Worm (Caenorhabditis elegans) whole organism, late embryonic: Measurements from ENCODE around the gene F45E4.5.

Source experiments
- C08G9.2 ChIP-seq: sonication (generic microtip); optimal IDR thresholded peaks from 2 replicates; lab custom pipeline; 2016; ENCODE audit warnings: mild to moderate bottlenecking, missing genetic modification characterization, moderate library complexity, missing compliant biosample characterization
- ama-1 ChIP-seq: fragments of 150-350 bp; optimal IDR thresholded peaks from 2 replicates; lab custom pipeline; 2014
- ceh-19 ChIP-seq: fragments of 200-800 bp; sonication (Bioruptor generic); optimal IDR thresholded peaks from 2 replicates; lab custom pipeline; 2018; ENCODE audit warnings: mild to moderate bottlenecking, missing genetic modification characterization, missing compliant biosample characterization
- ceh-9 ChIP-seq: sonication (generic microtip); optimal IDR thresholded peaks from 2 replicates; lab custom pipeline; 2016; ENCODE audit warnings: mild to moderate bottlenecking, missing genetic modification characterization, inconsistent platforms, missing compliant biosample characterization
- ets-4 ChIP-seq: sonication (generic microtip); optimal IDR thresholded peaks from 2 replicates; lab custom pipeline; 2016; ENCODE audit warnings: missing genetic modification characterization, missing compliant biosample characterization
- nhr-232 ChIP-seq: sonication (generic microtip); optimal IDR thresholded peaks from 2 replicates; lab custom pipeline; 2016; ENCODE audit warnings: missing genetic modification characterization, missing compliant biosample characterization
- pat-9 ChIP-seq: fragments of 200-800 bp; sonication (Bioruptor generic); optimal IDR thresholded peaks from 2 replicates; lab custom pipeline; 2018; ENCODE audit warnings: mild to moderate bottlenecking, missing genetic modification characterization, moderate library complexity, missing compliant biosample characterization
- pha-4 ChIP-seq: fragments of 150-350 bp; optimal IDR thresholded peaks from 2 replicates; lab custom pipeline; 2018; ENCODE audit warnings: missing biosample characterization, missing genetic modification reagents, missing genetic modification characterization
- ref-2 ChIP-seq: sonication (generic microtip); optimal IDR thresholded peaks from 2 replicates; lab custom pipeline; 2016; ENCODE audit warnings: missing genetic modification characterization, missing compliant biosample characterization
- rnt-1 ChIP-seq: sonication (generic microtip); optimal IDR thresholded peaks from 2 replicates; lab custom pipeline; 2016; ENCODE audit warnings: missing genetic modification characterization, missing compliant biosample characterization
- ttx-3 ChIP-seq: sonication (generic microtip); optimal IDR thresholded peaks from 2 replicates; lab custom pipeline; 2016; ENCODE audit warnings: missing genetic modification reagents, missing genetic modification characterization, missing compliant biosample characterization
- unc-55 ChIP-seq: sonication (generic microtip); optimal IDR thresholded peaks from 2 replicates; lab custom pipeline; 2017; ENCODE audit warnings: missing biosample characterization, missing genetic modification reagents, missing genetic modification characterization
- zip-5 ChIP-seq: sonication (generic microtip); optimal IDR thresholded peaks from 2 replicates; lab custom pipeline; 2016; ENCODE audit warnings: missing genetic modification characterization, missing compliant biosample characterization
- ztf-16 ChIP-seq: sonication (generic microtip); optimal IDR thresholded peaks from 2 replicates; lab custom pipeline; 2017; ENCODE audit warnings: missing genetic modification characterization, missing compliant biosample characterization

ce11 chrIV:7661569-7661968 lies 32.7 kb upstream of the F45E4.5 start:
- no peak for TF ChIP-seq rnt-1 (tag; lab: Kevin White, UChicago)
- no peak for TF ChIP-seq C08G9.2
- TF ChIP-seq ref-2: no peak
- no peak for TF ChIP-seq pha-4
- no peak for TF ChIP-seq ceh-9
- no peak for TF ChIP-seq ets-4
- no peak for TF ChIP-seq zip-5
- no peak for TF ChIP-seq ama-1
- TF ChIP-seq ztf-16: no peak
- no peak for TF ChIP-seq unc-55
- TF ChIP-seq nhr-232 (tag; lab: Kevin White, UChicago): no peak
- TF ChIP-seq ceh-19: no peak
- no peak for TF ChIP-seq ttx-3
- no peak for TF ChIP-seq pat-9 (tag; lab: Kevin White, UChicago)
